Worm (Caenorhabditis elegans): Measurements from ENCODE around the gene Y73B6BL.14.
"Not testable (repeated sequence)": the region's sequence is repeated elsewhere in the genome, so short reads cannot be mapped to it uniquely, and the experiment has no call there.

DNA sequence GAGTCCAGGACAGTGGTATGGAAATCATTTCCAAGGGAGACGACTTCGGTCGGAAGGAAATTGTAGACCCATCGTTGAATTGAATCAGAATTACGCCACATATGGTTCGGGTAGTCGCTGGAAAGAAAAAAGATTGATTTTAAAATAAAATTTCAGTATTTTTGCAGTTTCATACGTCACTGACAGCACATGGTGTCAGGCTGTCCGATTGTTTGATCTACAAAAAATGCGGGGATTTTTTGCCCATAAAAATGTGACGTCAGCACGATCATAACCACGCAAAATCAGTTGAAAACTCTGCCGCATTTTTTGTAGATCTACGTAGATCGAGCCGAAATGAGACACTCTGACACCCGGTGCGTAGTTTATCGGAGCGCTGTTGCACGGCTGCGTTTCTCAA is 25.4 kb downstream of the Y73B6BL.14 start, which contains the start of gene Y73B6BL.12:
- not testable (repeated sequence) for TF ChIP-seq unc-62 (GFP tag; optimal IDR thresholded peaks at IDR 0.05); nhr-10 (tag; optimal IDR thresholded peaks at IDR 0.05); ztf-4 (tag; optimal IDR thresholded peaks at IDR 0.05); nhr-77 (tag; optimal IDR thresholded peaks at IDR 0.05); fos-1 (tag; optimal IDR thresholded peaks at IDR 0.05)
